Fruit fly (Drosophila melanogaster) S2 (cell line): ENCODE data around the gene Dad1.

ENCODE experiments used
- CG8478 ChIP-seq: fragments of >200 bp; optimal IDR thresholded peaks from 2 replicates; lab custom pipeline; 2018
- CTCF ChIP-seq, 2 experiments: fragments of >200 bp; optimal IDR thresholded peaks; 2 replicates each; lab custom pipeline; 2018

DNA sequence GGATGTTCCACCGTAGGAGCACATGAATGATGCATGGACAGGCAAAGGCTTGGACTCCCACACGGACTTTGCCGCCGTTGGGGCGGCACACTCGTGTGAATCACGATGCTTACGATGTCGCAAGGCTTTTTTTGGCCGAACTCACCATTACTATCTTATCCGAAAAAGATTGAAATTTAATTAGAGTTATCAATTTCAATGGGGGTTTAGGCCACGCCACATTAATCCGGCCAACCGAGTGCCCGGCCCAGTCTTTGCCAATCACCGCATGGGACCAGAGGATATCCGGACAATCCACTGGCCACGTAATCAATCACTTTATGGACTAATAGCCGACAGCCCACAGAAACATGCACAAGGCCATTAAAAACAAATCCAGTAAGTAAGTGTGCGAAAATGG lies 11.7 kb downstream of the Dad1 start:
- no peak for TF ChIP-seq CTCF (optimal IDR thresholded peaks at IDR 0.05; lab: Kevin White, UChicago)
- no peak for TF ChIP-seq CG8478 (lab: Kevin White, UChicago)
